Worm (Caenorhabditis elegans) whole organism, mixed stage, embryonic: Measurements from ENCODE around the gene mlc-1.

Experiments used
- mab-5 ChIP-seq: fragments of 150-350 bp; optimal IDR thresholded peaks from 2 replicates; lab custom pipeline; 2014; ENCODE audit warnings: missing biosample characterization, missing genetic modification characterization
- mep-1 ChIP-seq: fragments of 150-350 bp; optimal IDR thresholded peaks from 2 replicates; lab custom pipeline; 2017; ENCODE audit warnings: missing biosample characterization, missing genetic modification reagents, missing genetic modification characterization, inconsistent platforms
- mls-2 ChIP-seq: sonication (generic microtip); optimal IDR thresholded peaks from 2 replicates; lab custom pipeline; 2016; ENCODE audit warnings: mild to moderate bottlenecking, missing genetic modification characterization, moderate library complexity, missing compliant biosample characterization
- nhr-76 ChIP-seq: sonication (generic microtip); optimal IDR thresholded peaks from 2 replicates; lab custom pipeline; 2017; ENCODE audit warnings: missing biosample characterization, missing genetic modification characterization
- tbx-8 ChIP-seq: fragments of 200-800 bp; sonication (Bioruptor generic); optimal IDR thresholded peaks from 2 replicates; lab custom pipeline; 2018; ENCODE audit warnings: mild to moderate bottlenecking, missing genetic modification characterization, moderate library complexity, missing compliant biosample characterization
- unc-120 ChIP-seq: sonication (generic microtip); optimal IDR thresholded peaks from 2 replicates; lab custom pipeline; 2017; ENCODE audit warnings: missing genetic modification characterization, missing compliant biosample characterization; ENCODE audit not compliant: poor library complexity, severe bottlenecking

DNA sequence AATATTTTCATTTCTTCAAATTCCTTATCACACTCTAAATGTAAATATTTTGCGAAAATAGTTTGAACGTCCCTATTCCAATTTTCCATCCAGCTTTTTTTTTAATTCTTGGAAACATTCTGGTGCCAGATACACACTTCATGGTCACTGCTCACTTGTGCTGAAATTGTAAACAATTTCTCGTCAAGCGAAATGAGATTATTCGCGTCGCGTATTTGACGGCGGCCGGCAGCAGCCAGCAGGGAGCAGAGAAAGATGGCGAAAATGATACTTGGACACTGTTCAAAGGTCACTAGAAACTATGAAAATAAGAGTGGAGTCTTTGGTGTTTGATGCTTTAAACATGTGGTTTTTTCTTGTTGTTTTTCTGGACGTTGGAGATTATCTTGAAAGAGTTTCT is 45.4 kb downstream of the mlc-1 start:
- TF ChIP-seq mls-2: no peak
- no peak for TF ChIP-seq unc-120 (tag; lab: Kevin White, UChicago)
- TF ChIP-seq nhr-76 (tag; lab: Kevin White, UChicago): no peak
- TF ChIP-seq mab-5 (tag; lab: Kevin White, UChicago): no peak
- no peak for TF ChIP-seq mep-1
- TF ChIP-seq tbx-8: no peak
